Fruit fly (Drosophila melanogaster) whole organism: ENCODE data around the gene CG33230.

ENCODE experiments used
- CG8478 ChIP-seq: fragments of >200 bp; optimal IDR thresholded peaks from 2 replicates; lab custom pipeline; 2018; ENCODE audit warnings: inconsistent platforms
- Dll ChIP-seq: fragments of >200 bp; optimal IDR thresholded peaks from 2 replicates; lab custom pipeline; 2017
- EcR ChIP-seq, 2 experiments: fragments of >200 bp; optimal IDR thresholded peaks; 2 replicates each; lab custom pipeline; 2017; ENCODE audit warnings: missing biosample characterization in 2 of 2, missing genetic modification characterization in 2 of 2, missing genetic modification reagents in 2 of 2
- pan ChIP-seq: fragments of >200 bp; optimal IDR thresholded peaks from 2 replicates; lab custom pipeline; 2017
- psq ChIP-seq: fragments of >200 bp; optimal IDR thresholded peaks from 2 replicates; lab custom pipeline; 2017
- usp ChIP-seq: fragments of >200 bp; optimal IDR thresholded peaks from 2 replicates; lab custom pipeline; 2017; ENCODE audit warnings: missing biosample characterization, missing genetic modification characterization, mixed read lengths

CG33230 gene

DNA sequence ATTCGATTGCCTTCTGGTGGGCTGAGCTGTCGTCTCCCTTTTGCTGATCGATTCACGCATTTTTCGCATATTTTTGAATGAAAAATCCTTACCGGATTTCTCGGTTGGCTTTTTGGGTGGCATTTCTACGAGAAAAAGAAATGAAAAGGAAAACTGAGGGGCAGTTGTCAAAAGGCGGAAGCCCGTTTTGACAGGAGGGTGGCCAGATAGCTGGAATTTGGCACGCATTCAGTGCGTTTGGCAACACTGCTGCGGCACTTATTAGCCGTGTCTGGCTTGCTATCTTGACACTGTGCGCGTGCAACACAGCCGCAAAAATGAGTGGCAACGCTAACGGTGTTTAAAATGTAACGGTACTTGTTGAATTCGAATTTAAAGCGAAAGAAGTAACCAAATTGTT, 50.3 kb downstream of the CG33230 start, which contains the start of gene RpL23A:
TSS of gene RpL23A (minus strand) at position 151 of the 400 bp plus-strand sequence.
- TF ChIP-seq pan (lab: Kevin White, UChicago) (no peak), Dll (lab: Kevin White, UChicago) (no peak), EcR (GFP tag; optimal IDR thresholded peaks at IDR 0.05; lab: Kevin White, UChicago) (no peak), psq (no peak), CG8478 (lab: Kevin White, UChicago) (no peak), usp (GFP tag; lab: Kevin White, UChicago) (no peak)
